Fruit fly (Drosophila melanogaster): ENCODE results near the gene Egfrap.

- TF ChIP-seq spab (GFP tag; optimal IDR thresholded peaks at IDR 0.05) = no peak
- TF ChIP-seq Sox14 (GFP tag; optimal IDR thresholded peaks at IDR 0.05) = no peak
- TF ChIP-seq CG3919 (GFP tag; optimal IDR thresholded peaks at IDR 0.05) = no peak
- TF ChIP-seq Sox102F (GFP tag; optimal IDR thresholded peaks at IDR 0.05) = no peak
- TF ChIP-seq pdm3 (GFP tag; optimal IDR thresholded peaks at IDR 0.05) = no peak
- no peak for TF ChIP-seq CG31627 (GFP tag; optimal IDR thresholded peaks at IDR 0.05)
- no peak for TF ChIP-seq CG3032 (tag; optimal IDR thresholded peaks at IDR 0.05)
- TF ChIP-seq Blimp-1 (GFP tag; optimal IDR thresholded peaks at IDR 0.05) = no peak
- no peak for TF ChIP-seq CG8632 (GFP tag; optimal IDR thresholded peaks at IDR 0.05)
Observed at dm6 chr3L:5947110-5947731, 3.2 kb downstream of the Egfrap start.

Data from whole organism, prepupa.